Worm (Caenorhabditis elegans): ENCODE results near the gene pfk-1.2.
A peak's percentile ranks its signal among the peaks of the same experiment; 100 is the strongest.

Gene pfk-1.2

ce11 chrV:9496742-9497141, 34.9 kb upstream of the pfk-1.2 start, which contains the start of gene gsnl-1:
Gene gsnl-1 (plus strand): TSS chrV:9497042.
- TF ChIP-seq egl-5 (tag; optimal IDR thresholded peaks at IDR 0.05), result peak; percentile 13
- no peak for TF ChIP-seq lin-39 (tag; optimal IDR thresholded peaks at IDR 0.05)

- TF ChIP-seq ZK546.5 (tag; optimal IDR thresholded peaks at IDR 0.05) (no peak), nhr-25 (tag; optimal IDR thresholded peaks at IDR 0.05) (peak; percentile 59), elt-1 (tag; optimal IDR thresholded peaks at IDR 0.05) (peak; percentile 62), unc-62 (GFP tag; optimal IDR thresholded peaks at IDR 0.05) (no peak), lin-15B (tag; optimal IDR thresholded peaks at IDR 0.05) (no peak), eor-1 (tag; optimal IDR thresholded peaks at IDR 0.05) (no peak), nhr-43 (tag; optimal IDR thresholded peaks at IDR 0.05; ENCODE audit: poor library complexity, severe bottlenecking) (no peak)
Measured at ce11 chrV:9499295-9499694, 32.3 kb upstream of the pfk-1.2 start.

- no peak for TF ChIP-seq elt-3 (tag; optimal IDR thresholded peaks at IDR 0.05)
- no peak for TF ChIP-seq unc-39 (tag; optimal IDR thresholded peaks at IDR 0.05)
- TF ChIP-seq elt-1 (tag; optimal IDR thresholded peaks at IDR 0.05), result peak; percentile 91
- TF ChIP-seq ztf-4 (tag; optimal IDR thresholded peaks at IDR 0.05), result no peak
- TF ChIP-seq hmg-11 (tag; optimal IDR thresholded peaks at IDR 0.05), result no peak
- peak; percentile 65 for TF ChIP-seq nhr-25 (tag; optimal IDR thresholded peaks at IDR 0.05)
- TF ChIP-seq unc-62 (GFP tag; optimal IDR thresholded peaks at IDR 0.05), result no peak
- no peak for TF ChIP-seq pqm-1 (tag; optimal IDR thresholded peaks at IDR 0.05)
Measured at ce11 chrV:9500826-9501451, 30.7 kb upstream of the pfk-1.2 start, which contains the start of gene swt-5. Gene swt-5 (plus strand): TSS chrV:9501401.

ce11 chrV:9503152-9503817, 28.3 kb upstream of the pfk-1.2 start:
- no peak for TF ChIP-seq ztf-11 (tag; optimal IDR thresholded peaks at IDR 0.05)
- peak; percentile 8 for TF ChIP-seq ceh-82 (tag; optimal IDR thresholded peaks at IDR 0.05)
- TF ChIP-seq eor-1 (tag; optimal IDR thresholded peaks at IDR 0.05), result no peak
- TF ChIP-seq ceh-28 (tag; optimal IDR thresholded peaks at IDR 0.05), result no peak
- TF ChIP-seq daf-12 (tag; optimal IDR thresholded peaks at IDR 0.05), result no peak
- TF ChIP-seq elt-1 (tag; optimal IDR thresholded peaks at IDR 0.05), result peak; percentile 33
- no peak for TF ChIP-seq ZK546.5 (tag; optimal IDR thresholded peaks at IDR 0.05)
- TF ChIP-seq nhr-11 (tag; optimal IDR thresholded peaks at IDR 0.05), result no peak
- peak; percentile 17 for TF ChIP-seq jun-1 (tag; optimal IDR thresholded peaks at IDR 0.05)
- no peak for TF ChIP-seq skn-1 (tag; optimal IDR thresholded peaks at IDR 0.05)
- TF ChIP-seq egl-5 (tag; optimal IDR thresholded peaks at IDR 0.05), result peak; percentile 26
- peak; percentile 82 for TF ChIP-seq lin-39 (tag; optimal IDR thresholded peaks at IDR 0.05)
- no peak for TF ChIP-seq unc-62 (GFP tag; optimal IDR thresholded peaks at IDR 0.05)
- no peak for TF ChIP-seq nhr-237 (tag; optimal IDR thresholded peaks at IDR 0.05)
- no peak for TF ChIP-seq unc-39 (tag; optimal IDR thresholded peaks at IDR 0.05)
- no peak for TF ChIP-seq nhr-28 (tag; optimal IDR thresholded peaks at IDR 0.05)
- no peak for TF ChIP-seq pha-4 (tag; optimal IDR thresholded peaks at IDR 0.05)
- TF ChIP-seq R02D3.7 (tag; optimal IDR thresholded peaks at IDR 0.05), result no peak
- TF ChIP-seq ceh-9 (tag; optimal IDR thresholded peaks at IDR 0.05), result no peak
- no peak for TF ChIP-seq fos-1 (tag; optimal IDR thresholded peaks at IDR 0.05)
- peak; percentile 40 for TF ChIP-seq nfya-1 (tag; optimal IDR thresholded peaks at IDR 0.05; ENCODE audit: insufficient read depth)
- no peak for TF ChIP-seq nhr-12 (tag; optimal IDR thresholded peaks at IDR 0.05)
- TF ChIP-seq pqm-1 (tag; optimal IDR thresholded peaks at IDR 0.05), result peak; percentile 17
- TF ChIP-seq lin-15B (tag; optimal IDR thresholded peaks at IDR 0.05), result peak; percentile 38
- no peak for TF ChIP-seq egl-27 (tag; optimal IDR thresholded peaks at IDR 0.05)
- TF ChIP-seq zag-1 (tag; optimal IDR thresholded peaks at IDR 0.05), result no peak
- TF ChIP-seq fkh-10 (GFP tag; optimal IDR thresholded peaks at IDR 0.05), result no peak
- peak; percentile 48 for TF ChIP-seq tbx-2 (tag; optimal IDR thresholded peaks at IDR 0.05)
- TF ChIP-seq lsy-12 (tag; optimal IDR thresholded peaks at IDR 0.05), result peak; percentile 42
- TF ChIP-seq fkh-2 (tag; optimal IDR thresholded peaks at IDR 0.05), result no peak
- TF ChIP-seq elt-3 (tag; optimal IDR thresholded peaks at IDR 0.05), result no peak
- TF ChIP-seq ceh-16 (tag; optimal IDR thresholded peaks at IDR 0.05), result no peak
- TF ChIP-seq snpc-4 (tag; optimal IDR thresholded peaks at IDR 0.05), result peak; percentile 95
- TF ChIP-seq ztf-4 (tag; optimal IDR thresholded peaks at IDR 0.05), result no peak
- peak; percentile 50 for TF ChIP-seq nhr-25 (tag; optimal IDR thresholded peaks at IDR 0.05)
- TF ChIP-seq nhr-23 (tag; optimal IDR thresholded peaks at IDR 0.05), result peak; percentile 22
- TF ChIP-seq aly-2 (tag; optimal IDR thresholded peaks at IDR 0.05), result no peak
- TF ChIP-seq nhr-67 (tag; optimal IDR thresholded peaks at IDR 0.05), result no peak
- TF ChIP-seq nhr-77 (tag; optimal IDR thresholded peaks at IDR 0.05), result no peak
- TF ChIP-seq mdl-1 (tag; optimal IDR thresholded peaks at IDR 0.05), result no peak
- no peak for TF ChIP-seq nhr-76 (tag; optimal IDR thresholded peaks at IDR 0.05)
- no peak for TF ChIP-seq mml-1 (tag; optimal IDR thresholded peaks at IDR 0.05)
- peak; percentile 77 for TF ChIP-seq nhr-43 (tag; optimal IDR thresholded peaks at IDR 0.05; ENCODE audit: poor library complexity, severe bottlenecking)
